Fruit fly (Drosophila melanogaster) whole organism, embryonic: ENCODE data around the gene chif.

Experiments used
- Bgb ChIP-seq: fragments of 200-800 bp; sonication (Bioruptor generic); IDR thresholded peaks from 2 replicates; pipeline ENCODE4 v1.3.6; 2022; ENCODE audit warnings: missing biosample characterization, missing genetic modification characterization; ENCODE audit not compliant: partially characterized antibody
- CG10431 ChIP-seq: fragments of 200-800 bp; sonication (Bioruptor generic); optimal IDR thresholded peaks from 3 replicates; lab custom pipeline; 2018; ENCODE audit warnings: missing biosample characterization, mild to moderate bottlenecking, missing genetic modification characterization
- CG10979 ChIP-seq: fragments of 200-800 bp; sonication (Bioruptor generic); optimal IDR thresholded peaks from 2 replicates; lab custom pipeline; 2018; ENCODE audit warnings: missing biosample characterization, mild to moderate bottlenecking, missing genetic modification characterization, moderate library complexity
- CG11695 ChIP-seq: fragments of 200-800 bp; sonication (Bioruptor generic); IDR thresholded peaks from 3 replicates; pipeline ENCODE4 v1.3.6; 2022; ENCODE audit warnings: missing biosample characterization, missing genetic modification characterization
- CG12104 ChIP-seq: fragments of 200-800 bp; sonication (Bioruptor generic); optimal IDR thresholded peaks from 3 replicates; lab custom pipeline; 2016; ENCODE audit warnings: missing biosample characterization, missing genetic modification characterization
- CG13296 ChIP-seq: fragments of 200-800 bp; sonication (Bioruptor generic); optimal IDR thresholded peaks from 3 replicates; lab custom pipeline; 2018; ENCODE audit warnings: missing biosample characterization, mild to moderate bottlenecking, missing genetic modification characterization
- CG15073 ChIP-seq: fragments of 200-800 bp; sonication (Bioruptor generic); optimal IDR thresholded peaks from 2 replicates; lab custom pipeline; 2016; ENCODE audit warnings: missing biosample characterization, missing genetic modification characterization
- CG16815 ChIP-seq: fragments of 200-800 bp; sonication (Bioruptor generic); optimal IDR thresholded peaks from 3 replicates; lab custom pipeline; 2017; ENCODE audit warnings: missing biosample characterization, mild to moderate bottlenecking, missing genetic modification characterization
- CG18011 ChIP-seq: fragments of 200-800 bp; sonication (Bioruptor generic); optimal IDR thresholded peaks from 2 replicates; lab custom pipeline; 2017; ENCODE audit warnings: missing biosample characterization, missing genetic modification characterization, mild to moderate bottlenecking, moderate library complexity, missing genotype
- CG2678 ChIP-seq: fragments of 200-800 bp; sonication (Bioruptor generic); optimal IDR thresholded peaks from 3 replicates; lab custom pipeline; 2019; ENCODE audit warnings: missing biosample characterization, mild to moderate bottlenecking, missing genetic modification characterization, moderate library complexity
- CG3065 ChIP-seq: fragments of 200-800 bp; sonication (Bioruptor generic); optimal IDR thresholded peaks from 2 replicates; lab custom pipeline; 2016; ENCODE audit warnings: missing biosample characterization, missing genetic modification characterization
- CG31365 ChIP-seq: fragments of 200-800 bp; sonication (Bioruptor generic); optimal IDR thresholded peaks from 2 replicates; lab custom pipeline; 2018; ENCODE audit warnings: missing biosample characterization, mild to moderate bottlenecking, missing genetic modification characterization
- CG32532 ChIP-seq: fragments of 200-800 bp; sonication (Bioruptor generic); IDR thresholded peaks from 2 replicates; pipeline ENCODE4 v1.3.6; 2022; ENCODE audit warnings: missing biosample characterization, missing genetic modification characterization
- CG4820 ChIP-seq: fragments of 200-800 bp; sonication (Bioruptor generic); optimal IDR thresholded peaks from 3 replicates; lab custom pipeline; 2016; ENCODE audit warnings: missing biosample characterization, missing genetic modification characterization
- CG5953 ChIP-seq: fragments of 200-800 bp; sonication (Bioruptor generic); IDR thresholded peaks from 2 replicates; pipeline ENCODE4 v1.3.6; 2022; ENCODE audit warnings: missing biosample characterization, missing genetic modification characterization
- CG7963 ChIP-seq: fragments of 200-800 bp; sonication (Bioruptor generic); IDR thresholded peaks from 3 replicates; pipeline ENCODE4 v1.3.6; 2022; ENCODE audit warnings: missing biosample characterization, missing genetic modification characterization; ENCODE audit not compliant: partially characterized antibody
- CG8944 ChIP-seq: fragments of 200-800 bp; sonication (Bioruptor generic); optimal IDR thresholded peaks from 3 replicates; lab custom pipeline; 2016; ENCODE audit warnings: missing biosample characterization, missing genetic modification characterization
- Doc3 ChIP-seq: fragments of 200-800 bp; sonication (Bioruptor generic); IDR thresholded peaks from 3 replicates; pipeline ENCODE4 v1.3.6; 2022; ENCODE audit warnings: missing biosample characterization, missing genetic modification characterization; ENCODE audit not compliant: partially characterized antibody
- E2f1 ChIP-seq: fragments of 200-800 bp; sonication (Bioruptor generic); IDR thresholded peaks from 2 replicates; pipeline ENCODE4 v1.3.6; 2022; ENCODE audit warnings: missing biosample characterization, missing genetic modification characterization
- ERR ChIP-seq: fragments of 200-800 bp; sonication (Bioruptor generic); optimal IDR thresholded peaks from 2 replicates; lab custom pipeline; 2016; ENCODE audit warnings: missing biosample characterization, missing genetic modification characterization
- GATAe ChIP-seq: fragments of 200-800 bp; sonication (Bioruptor generic); conservative IDR thresholded peaks from 2 replicates; pipeline ENCODE4 v1.3.6; 2022; ENCODE audit warnings: missing biosample characterization, missing genetic modification characterization
- HmgD ChIP-seq: fragments of 200-800 bp; sonication (Bioruptor generic); optimal IDR thresholded peaks from 3 replicates; lab custom pipeline; 2016; ENCODE audit warnings: missing biosample characterization, missing genetic modification characterization
- Lhr ChIP-seq: fragments of 200-800 bp; sonication (Bioruptor generic); optimal IDR thresholded peaks from 3 replicates; lab custom pipeline; 2017; ENCODE audit warnings: mild to moderate bottlenecking, missing biosample characterization, missing genetic modification reagents, missing genetic modification characterization
- NfI ChIP-seq: fragments of 200-800 bp; sonication (Bioruptor generic); optimal IDR thresholded peaks from 3 replicates; lab custom pipeline; 2018; ENCODE audit warnings: missing biosample characterization, mild to moderate bottlenecking, missing genetic modification characterization, moderate library complexity
- Oli ChIP-seq: fragments of 200-800 bp; sonication (Bioruptor generic); optimal IDR thresholded peaks from 2 replicates; lab custom pipeline; 2018; ENCODE audit warnings: missing biosample characterization, mild to moderate bottlenecking, missing genetic modification characterization, moderate library complexity
- Sry-β ChIP-seq: fragments of 200-800 bp; sonication (Bioruptor generic); optimal IDR thresholded peaks from 2 replicates; lab custom pipeline; 2018; ENCODE audit warnings: missing biosample characterization, mild to moderate bottlenecking, missing genetic modification characterization, moderate library complexity
- al ChIP-seq: fragments of 200-800 bp; sonication (Bioruptor generic); IDR thresholded peaks from 2 replicates; pipeline ENCODE4 v1.3.6; 2022; ENCODE audit warnings: missing biosample characterization, missing genetic modification characterization
- aop ChIP-seq: fragments of 200-800 bp; sonication (Bioruptor generic); IDR thresholded peaks from 2 replicates; pipeline ENCODE4 v1.3.6; 2022; ENCODE audit warnings: missing biosample characterization, missing genetic modification characterization
- ara ChIP-seq: fragments of 200-800 bp; sonication (Bioruptor generic); IDR thresholded peaks from 2 replicates; pipeline ENCODE4 v1.3.6; 2022; ENCODE audit warnings: missing biosample characterization, missing genetic modification characterization
- chif ChIP-seq, 2 experiments: fragments of 200-800 bp; sonication (Bioruptor generic); optimal IDR thresholded peaks; 3 replicates each; lab custom pipeline; 2016; ENCODE audit warnings: missing biosample characterization in 2 of 2, missing genetic modification characterization in 2 of 2
- chinmo ChIP-seq: fragments of 200-800 bp; sonication (Bioruptor generic); IDR thresholded peaks from 4 replicates; pipeline ENCODE4 v1.3.6; 2022; ENCODE audit warnings: missing biosample characterization, missing genetic modification characterization; ENCODE audit not compliant: partially characterized antibody
- crol ChIP-seq: fragments of 200-800 bp; sonication (Bioruptor generic); IDR thresholded peaks from 2 replicates; pipeline ENCODE4 v1.3.6; 2022; ENCODE audit warnings: missing biosample characterization, missing genetic modification characterization
- cwo ChIP-seq: fragments of 200-800 bp; sonication (Bioruptor generic); optimal IDR thresholded peaks from 3 replicates; lab custom pipeline; 2017; ENCODE audit warnings: missing biosample characterization, missing genetic modification characterization, mild to moderate bottlenecking, moderate library complexity, missing genetic modification reagents
- fru ChIP-seq: fragments of >200 bp; optimal IDR thresholded peaks from 2 replicates; lab custom pipeline; 2017
- grn ChIP-seq: fragments of 200-800 bp; sonication (Bioruptor generic); optimal IDR thresholded peaks from 3 replicates; lab custom pipeline; 2017; ENCODE audit warnings: missing biosample characterization, missing genetic modification characterization
- ind ChIP-seq: fragments of 200-800 bp; sonication (Bioruptor generic); optimal IDR thresholded peaks from 3 replicates; lab custom pipeline; 2016; ENCODE audit warnings: missing biosample characterization, missing genetic modification characterization
- knrl ChIP-seq: fragments of 200-800 bp; sonication (Bioruptor generic); IDR thresholded peaks from 3 replicates; pipeline ENCODE4 v1.3.6; 2022; ENCODE audit warnings: missing biosample characterization, missing genetic modification characterization; ENCODE audit not compliant: partially characterized antibody
- lab ChIP-seq: fragments of 200-800 bp; sonication (Bioruptor generic); optimal IDR thresholded peaks from 3 replicates; lab custom pipeline; 2017; ENCODE audit warnings: missing biosample characterization, missing genetic modification characterization, mild to moderate bottlenecking, moderate library complexity, missing genetic modification reagents
- mam ChIP-seq: fragments of 200-800 bp; sonication (Bioruptor generic); optimal IDR thresholded peaks from 3 replicates; lab custom pipeline; 2016; ENCODE audit warnings: missing biosample characterization, missing genetic modification characterization
- mirr ChIP-seq: fragments of 200-800 bp; sonication (Bioruptor generic); optimal IDR thresholded peaks from 3 replicates; lab custom pipeline; 2018; ENCODE audit warnings: missing biosample characterization, mild to moderate bottlenecking, missing genetic modification characterization
- nerfin-2 ChIP-seq: fragments of 200-800 bp; sonication (Bioruptor generic); IDR thresholded peaks from 2 replicates; pipeline ENCODE4 v1.3.6; 2022; ENCODE audit warnings: missing biosample characterization, missing genetic modification characterization; ENCODE audit not compliant: partially characterized antibody
- odd ChIP-seq: fragments of 200-800 bp; sonication (Bioruptor generic); optimal IDR thresholded peaks from 2 replicates; lab custom pipeline; 2017; ENCODE audit warnings: missing biosample characterization, mild to moderate bottlenecking, missing genetic modification characterization
- pho ChIP-seq: fragments of 200-800 bp; sonication (Bioruptor generic); optimal IDR thresholded peaks from 2 replicates; lab custom pipeline; 2016; ENCODE audit warnings: missing biosample characterization, missing genetic modification characterization
- pum ChIP-seq: fragments of 200-800 bp; sonication (Bioruptor generic); optimal IDR thresholded peaks from 2 replicates; lab custom pipeline; 2016; ENCODE audit warnings: missing biosample characterization, missing genetic modification characterization
- rib ChIP-seq: fragments of 200-800 bp; sonication (Bioruptor generic); IDR thresholded peaks from 2 replicates; pipeline ENCODE4 v1.3.6; 2022; ENCODE audit warnings: missing biosample characterization, missing genetic modification characterization
- stc ChIP-seq: fragments of 200-800 bp; sonication (Bioruptor generic); IDR thresholded peaks from 2 replicates; pipeline ENCODE4 v1.3.6; 2022; ENCODE audit warnings: missing biosample characterization, missing genetic modification characterization
- sug ChIP-seq: fragments of 200-800 bp; optimal IDR thresholded peaks from 2 replicates; lab custom pipeline; 2019; ENCODE audit warnings: missing biosample characterization, mild to moderate bottlenecking, missing genetic modification characterization, moderate library complexity
- tio ChIP-seq: fragments of 200-800 bp; sonication (Bioruptor generic); optimal IDR thresholded peaks from 2 replicates; lab custom pipeline; 2017; ENCODE audit warnings: missing biosample characterization, missing genetic modification characterization, inconsistent platforms
- unc-4 ChIP-seq: fragments of 200-800 bp; sonication (Bioruptor generic); IDR thresholded peaks from 2 replicates; pipeline ENCODE4 v1.3.6; 2022; ENCODE audit warnings: missing biosample characterization, missing genetic modification characterization; ENCODE audit not compliant: partially characterized antibody
- unpg ChIP-seq: fragments of 200-800 bp; sonication (Bioruptor generic); optimal IDR thresholded peaks from 3 replicates; lab custom pipeline; 2018; ENCODE audit warnings: missing biosample characterization, mild to moderate bottlenecking, missing genetic modification characterization, moderate library complexity

chif gene

DNA sequence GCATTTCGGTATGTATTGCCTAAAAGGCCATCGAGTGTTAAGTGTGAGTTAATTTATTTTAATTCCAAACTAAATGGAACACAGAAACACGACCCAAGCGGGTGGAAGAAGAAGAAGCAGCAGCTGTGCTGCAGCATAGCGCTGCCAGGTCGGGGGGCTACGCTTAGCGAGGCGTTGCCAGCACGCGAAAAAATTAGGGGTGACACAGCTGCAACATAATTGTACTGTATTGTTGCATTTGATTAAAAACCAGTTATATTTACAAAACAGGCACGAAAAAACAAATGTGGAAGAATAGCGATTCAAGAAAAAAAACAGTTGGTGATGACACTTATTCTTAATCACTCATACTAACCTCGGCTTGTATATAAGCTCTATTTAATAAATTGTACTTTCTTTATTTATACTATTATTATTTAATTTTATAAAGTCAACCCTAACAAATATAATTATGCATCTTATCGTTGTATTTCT, 2.2 kb downstream of the chif start (continued):
- TF ChIP-seq tio (GFP tag; lab: Kevin White, UChicago) (peak; percentile 65), grn (no peak), CG5953 (GFP tag; lab: Robert Waterston, UW) (no peak), CG11695 (peak; percentile 55; the same call in 1 of the 3 replicates), Lhr (GFP tag; lab: Kevin White, UChicago) (no peak), crol (GFP tag; lab: Robert Waterston, UW) (peak; percentile 27; the same call in 1 of the 2 replicates), rib (peak; percentile 41; the same call in 1 of the 2 replicates), GATAe (GFP tag; lab: Robert Waterston, UW) (no peak; the same call in 1 of the 2 replicates), CG16815 (peak; percentile 54), HmgD (GFP tag; lab: Kevin White, UChicago) (peak; percentile 46), CG31365 (tag; lab: Kevin White, UChicago) (no peak), CG32532 (GFP tag; lab: Robert Waterston, UW) (peak; percentile 74), Sry-β (GFP tag; lab: Kevin White, UChicago) (peak; percentile 11), CG10979 (tag; lab: Kevin White, UChicago) (peak; percentile 41), ara (GFP tag; lab: Robert Waterston, UW) (peak; percentile 51; the same call in 1 of the 2 replicates), mam (GFP tag; lab: Kevin White, UChicago) (peak; percentile 82), stc (GFP tag; lab: Robert Waterston, UW) (peak; percentile 45; the same call in 1 of the 2 replicates), ERR (GFP tag; lab: Kevin White, UChicago) (no peak), CG8944 (GFP tag; lab: Kevin White, UChicago) (peak; percentile 64), al (GFP tag; lab: Robert Waterston, UW) (peak; percentile 64; the same call in 1 of the 2 replicates), sug (tag; lab: Kevin White, UChicago) (no peak), NfI (peak; percentile 71), knrl (GFP tag; lab: Robert Waterston, UW) (peak; percentile 68), cwo (peak; percentile 58), fru (no peak), mirr (GFP tag; lab: Kevin White, UChicago) (no peak), chinmo (GFP tag; lab: Robert Waterston, UW) (peak; percentile 82; the same call in 1 of the 4 replicates), Oli (tag; lab: Kevin White, UChicago) (peak; percentile 68), chif (GFP tag; optimal IDR thresholded peaks at IDR 0.05; lab: Kevin White, UChicago) (peak; percentile 76 to 83), Bgb (GFP tag; lab: Robert Waterston, UW) (peak; percentile 73), CG15073 (GFP tag; lab: Kevin White, UChicago) (no peak), CG7963 (no peak), unc-4 (peak; percentile 58; the same call in 1 of the 2 replicates), ind (GFP tag; lab: Kevin White, UChicago) (peak; percentile 75), E2f1 (GFP tag; lab: Robert Waterston, UW) (peak; percentile 70), CG3065 (GFP tag; lab: Kevin White, UChicago) (no peak), lab (GFP tag; lab: Kevin White, UChicago) (no peak), Doc3 (GFP tag; lab: Robert Waterston, UW) (0 out of 3 replicates have a peak, but pooled peaks have one; percentile 37), CG10431 (GFP tag; lab: Kevin White, UChicago) (no peak), pho (GFP tag; lab: Kevin White, UChicago) (peak; percentile 73), CG13296 (GFP tag; lab: Kevin White, UChicago) (peak; percentile 72), odd (no peak), unpg (GFP tag; lab: Kevin White, UChicago) (no peak), CG2678 (tag; lab: Kevin White, UChicago) (no peak), aop (GFP tag; lab: Robert Waterston, UW) (no peak), CG4820 (GFP tag; lab: Kevin White, UChicago) (peak; percentile 61), nerfin-2 (GFP tag; lab: Robert Waterston, UW) (0 out of 2 replicates have a peak, but pooled peaks have one; percentile 21), CG12104 (GFP tag; lab: Kevin White, UChicago) (no peak), pum (peak; percentile 53), CG18011 (GFP tag; lab: Kevin White, UChicago) (peak; percentile 12)
